Worm (Caenorhabditis elegans): ENCODE results near the gene chts-1.

chts-1 gene

ce11 chrX:7546509-7546908 lies 27.0 kb upstream of the chts-1 start, which contains the start of gene col-174:
TSS of gene col-174 (plus strand) at chrX:7546809.
- TF ChIP-seq zag-1 (tag; optimal IDR thresholded peaks at IDR 0.05) (no peak), lin-39 (tag; optimal IDR thresholded peaks at IDR 0.05) (no peak), unc-62 (GFP tag; optimal IDR thresholded peaks at IDR 0.05) (no peak), egl-27 (tag; optimal IDR thresholded peaks at IDR 0.05) (no peak), ceh-82 (tag; optimal IDR thresholded peaks at IDR 0.05) (no peak), elt-1 (tag; optimal IDR thresholded peaks at IDR 0.05) (no peak), ztf-4 (tag; optimal IDR thresholded peaks at IDR 0.05) (no peak), aly-2 (tag; optimal IDR thresholded peaks at IDR 0.05) (no peak), mab-5 (tag; optimal IDR thresholded peaks at IDR 0.05) (no peak), sma-3 (GFP tag; optimal IDR thresholded peaks at IDR 0.05) (no peak), R02D3.7 (tag; optimal IDR thresholded peaks at IDR 0.05) (no peak), mdl-1 (tag; optimal IDR thresholded peaks at IDR 0.05) (no peak), ama-1 (optimal IDR thresholded peaks at IDR 0.05) (no peak), nhr-237 (tag; optimal IDR thresholded peaks at IDR 0.05) (no peak), ZK546.5 (tag; optimal IDR thresholded peaks at IDR 0.05) (no peak)

- TF ChIP-seq sem-4 (tag; optimal IDR thresholded peaks at IDR 0.05) (no peak), mab-5 (tag; optimal IDR thresholded peaks at IDR 0.05) (no peak), skn-1 (tag; optimal IDR thresholded peaks at IDR 0.05) (no peak), zag-1 (tag; optimal IDR thresholded peaks at IDR 0.05) (no peak), fos-1 (tag; optimal IDR thresholded peaks at IDR 0.05) (no peak), nhr-77 (tag; optimal IDR thresholded peaks at IDR 0.05) (no peak), mbf-1 (tag; optimal IDR thresholded peaks at IDR 0.05) (no peak), dmd-4 (tag; optimal IDR thresholded peaks at IDR 0.05) (no peak), nhr-237 (tag; optimal IDR thresholded peaks at IDR 0.05) (no peak), ztf-4 (tag; optimal IDR thresholded peaks at IDR 0.05) (no peak), ZK546.5 (tag; optimal IDR thresholded peaks at IDR 0.05) (no peak), unc-62 (GFP tag; optimal IDR thresholded peaks at IDR 0.05) (no peak), gmeb-1 (tag; optimal IDR thresholded peaks at IDR 0.05) (no peak), nhr-129 (tag; optimal IDR thresholded peaks at IDR 0.05) (no peak), lsy-2 (tag; optimal IDR thresholded peaks at IDR 0.05) (no peak), blmp-1 (tag; optimal IDR thresholded peaks at IDR 0.05; ENCODE audit: insufficient read depth) (no peak), nhr-10 (tag; optimal IDR thresholded peaks at IDR 0.05) (no peak), F13H6.1 (tag; optimal IDR thresholded peaks at IDR 0.05) (no peak), lin-39 (tag; optimal IDR thresholded peaks at IDR 0.05) (no peak)
Observed at ce11 chrX:7541078-7541477, 21.6 kb upstream of the chts-1 start.

- TF ChIP-seq nhr-237 (tag; optimal IDR thresholded peaks at IDR 0.05) (no peak), nhr-21 (tag; optimal IDR thresholded peaks at IDR 0.05) (no peak), nhr-11 (tag; optimal IDR thresholded peaks at IDR 0.05) (no peak), ceh-82 (tag; optimal IDR thresholded peaks at IDR 0.05) (no peak), lin-13 (GFP tag; optimal IDR thresholded peaks at IDR 0.05) (no peak), mdl-1 (tag; optimal IDR thresholded peaks at IDR 0.05) (no peak), alr-1 (tag; optimal IDR thresholded peaks at IDR 0.05) (no peak), elt-3 (tag; optimal IDR thresholded peaks at IDR 0.05) (no peak), mbf-1 (tag; optimal IDR thresholded peaks at IDR 0.05) (no peak), aly-2 (tag; optimal IDR thresholded peaks at IDR 0.05) (no peak), nhr-25 (tag; optimal IDR thresholded peaks at IDR 0.05) (no peak), lin-39 (tag; optimal IDR thresholded peaks at IDR 0.05) (no peak), F13H6.1 (tag; optimal IDR thresholded peaks at IDR 0.05) (no peak), sma-9 (GFP tag; optimal IDR thresholded peaks at IDR 0.05) (no peak), sma-9 (tag; optimal IDR thresholded peaks at IDR 0.05) (no peak)
Observed at ce11 chrX:7540033-7540432, 20.6 kb upstream of the chts-1 start, which contains the start of gene glb-16. TSS of gene glb-16 (minus strand) at chrX:7540133.

- TF ChIP-seq elt-1 (tag; optimal IDR thresholded peaks at IDR 0.05) (peak; percentile 65), sma-9 (GFP tag; optimal IDR thresholded peaks at IDR 0.05) (peak; percentile 4), sma-9 (tag; optimal IDR thresholded peaks at IDR 0.05) (no peak), nhr-21 (tag; optimal IDR thresholded peaks at IDR 0.05) (peak; percentile 35), unc-62 (GFP tag; optimal IDR thresholded peaks at IDR 0.05) (no peak), ZK546.5 (tag; optimal IDR thresholded peaks at IDR 0.05) (no peak), aly-2 (tag; optimal IDR thresholded peaks at IDR 0.05) (no peak)
Observed at ce11 chrX:7537742-7538268, 18.3 kb upstream of the chts-1 start, which contains the start of gene dpy-7. TSS of gene dpy-7 (minus strand) at chrX:7537792.

- no peak for TF ChIP-seq elt-1 (tag; optimal IDR thresholded peaks at IDR 0.05)
- TF ChIP-seq nhr-129 (tag; optimal IDR thresholded peaks at IDR 0.05) = no peak
- no peak for TF ChIP-seq sem-4 (tag; optimal IDR thresholded peaks at IDR 0.05)
- no peak for TF ChIP-seq sma-9 (GFP tag; optimal IDR thresholded peaks at IDR 0.05)
- TF ChIP-seq sma-9 (tag; optimal IDR thresholded peaks at IDR 0.05) = no peak
- TF ChIP-seq nhr-10 (tag; optimal IDR thresholded peaks at IDR 0.05) = no peak
- TF ChIP-seq unc-55 (GFP tag; optimal IDR thresholded peaks at IDR 0.05) = no peak
- no peak for TF ChIP-seq mdl-1 (tag; optimal IDR thresholded peaks at IDR 0.05)
- no peak for TF ChIP-seq alr-1 (tag; optimal IDR thresholded peaks at IDR 0.05)
- TF ChIP-seq dmd-4 (tag; optimal IDR thresholded peaks at IDR 0.05) = no peak
- no peak for TF ChIP-seq lin-39 (tag; optimal IDR thresholded peaks at IDR 0.05)
- TF ChIP-seq lin-13 (GFP tag; optimal IDR thresholded peaks at IDR 0.05) = no peak
- TF ChIP-seq crh-2 (tag; optimal IDR thresholded peaks at IDR 0.05) = no peak
- TF ChIP-seq unc-39 (tag; optimal IDR thresholded peaks at IDR 0.05) = no peak
- no peak for TF ChIP-seq ama-1 (optimal IDR thresholded peaks at IDR 0.05)
- no peak for TF ChIP-seq nhr-23 (tag; optimal IDR thresholded peaks at IDR 0.05)
Observed at ce11 chrX:7536869-7537268, 17.4 kb upstream of the chts-1 start.
